Worm (Caenorhabditis elegans) whole organism, L1 larva: Measurements from ENCODE around the gene tbg-1.

ENCODE experiments used
- C04F5.9 ChIP-seq: sonication (generic microtip); optimal IDR thresholded peaks from 2 replicates; lab custom pipeline; 2016; ENCODE audit warnings: missing genetic modification characterization, missing compliant biosample characterization
- F16B12.6 ChIP-seq: fragments of 150-350 bp; optimal IDR thresholded peaks from 2 replicates; lab custom pipeline; 2014; ENCODE audit warnings: missing biosample characterization, missing genetic modification characterization
- alr-1 ChIP-seq: fragments of 200-800 bp; sonication (Bioruptor generic); optimal IDR thresholded peaks from 2 replicates; lab custom pipeline; 2018; ENCODE audit warnings: borderline replicate concordance, mild to moderate bottlenecking, missing genetic modification characterization, missing compliant biosample characterization
- aly-2 ChIP-seq: fragments of 150-350 bp; optimal IDR thresholded peaks from 2 replicates; lab custom pipeline; 2014; ENCODE audit warnings: missing biosample characterization, missing genetic modification characterization
- ama-1 ChIP-seq: fragments of 150-350 bp; optimal IDR thresholded peaks from 2 replicates; lab custom pipeline; 2014
- blmp-1 ChIP-seq: fragments of 150-350 bp; optimal IDR thresholded peaks from 2 replicates; lab custom pipeline; 2014; ENCODE audit warnings: missing biosample characterization, missing genetic modification characterization
- ceh-63 ChIP-seq: fragments of 200-800 bp; sonication (Bioruptor generic); optimal IDR thresholded peaks from 2 replicates; lab custom pipeline; 2018; ENCODE audit warnings: mild to moderate bottlenecking, missing genetic modification characterization, missing compliant biosample characterization
- ceh-8 ChIP-seq: fragments of 200-800 bp; sonication (Bioruptor generic); optimal IDR thresholded peaks from 2 replicates; lab custom pipeline; 2018; ENCODE audit warnings: mild to moderate bottlenecking, missing genetic modification characterization, moderate library complexity, missing compliant biosample characterization
- ceh-88 ChIP-seq: fragments of 200-800 bp; sonication (Bioruptor generic); IDR thresholded peaks from 2 replicates; pipeline ENCODE4 v1.3.6; 2022; ENCODE audit warnings: missing genetic modification characterization, missing compliant biosample characterization
- ces-1 ChIP-seq: fragments of 150-350 bp; optimal IDR thresholded peaks from 2 replicates; lab custom pipeline; 2014; ENCODE audit warnings: missing biosample characterization, missing genetic modification reagents, missing genetic modification characterization
- dsc-1 ChIP-seq: sonication (generic microtip); optimal IDR thresholded peaks from 2 replicates; lab custom pipeline; 2016; ENCODE audit warnings: mild to moderate bottlenecking, missing genetic modification characterization, missing compliant biosample characterization
- efl-1 ChIP-seq, 4 experiments: fragments of 150-350 bp; optimal IDR thresholded peaks in 3 of 4; peaks in 1 of 4; 1 replicate in 1 of 4; 2 replicates in 3 of 4; lab custom pipeline; 2014; ENCODE audit warnings: missing biosample characterization in 2 of 4, missing genetic modification characterization in 2 of 4, missing genetic modification reagents in 2 of 4
- elt-2 ChIP-seq: sonication (generic microtip); optimal IDR thresholded peaks from 2 replicates; lab custom pipeline; 2016; ENCODE audit warnings: missing genetic modification characterization, mild to moderate bottlenecking, inconsistent platforms, missing compliant biosample characterization, missing genetic modification reagents
- elt-3 ChIP-seq, 6 experiments: fragments of 150-350 bp in 1 of 6; sonication (generic microtip); optimal IDR thresholded peaks; 2 replicates each; lab custom pipeline; 2017 to 2018; ENCODE audit warnings: missing biosample characterization in 6 of 6, missing genetic modification characterization in 6 of 6, inconsistent platforms in 1 of 6
- ets-5 ChIP-seq: fragments of 200-800 bp; sonication (Bioruptor generic); IDR thresholded peaks from 2 replicates; pipeline ENCODE4 v1.3.6; 2022; ENCODE audit warnings: missing genetic modification characterization, missing compliant biosample characterization
- fkh-10 ChIP-seq: sonication (generic microtip); optimal IDR thresholded peaks from 2 replicates; lab custom pipeline; 2017; ENCODE audit warnings: missing biosample characterization, missing genetic modification reagents, missing genetic modification characterization
- fkh-4 ChIP-seq: sonication (generic microtip); optimal IDR thresholded peaks from 2 replicates; lab custom pipeline; 2016; ENCODE audit warnings: missing compliant biosample characterization, missing genetic modification characterization, borderline replicate concordance
- fkh-8 ChIP-seq: sonication (generic microtip); optimal IDR thresholded peaks from 2 replicates; lab custom pipeline; 2016; ENCODE audit warnings: mild to moderate bottlenecking, missing genetic modification characterization, missing compliant biosample characterization
- isw-1 ChIP-seq: fragments of 200-800 bp; sonication (Bioruptor generic); IDR thresholded peaks from 2 replicates; pipeline ENCODE4 v1.3.6; 2022; ENCODE audit warnings: missing genetic modification characterization, missing compliant biosample characterization
- lin-13 ChIP-seq: fragments of 150-350 bp; optimal IDR thresholded peaks from 2 replicates; lab custom pipeline; 2014; ENCODE audit warnings: missing biosample characterization, missing genetic modification reagents, missing genetic modification characterization
- lin-14 ChIP-seq: fragments of 200-800 bp; sonication (Bioruptor generic); optimal IDR thresholded peaks from 2 replicates; lab custom pipeline; 2018; ENCODE audit warnings: mild to moderate bottlenecking, missing genetic modification characterization, moderate library complexity, missing compliant biosample characterization
- lin-39 ChIP-seq: fragments of 150-350 bp; optimal IDR thresholded peaks from 2 replicates; lab custom pipeline; 2014; ENCODE audit warnings: missing biosample characterization, missing genetic modification reagents, missing genetic modification characterization
- lir-3 ChIP-seq: sonication (generic microtip); optimal IDR thresholded peaks from 2 replicates; lab custom pipeline; 2016; ENCODE audit warnings: mild to moderate bottlenecking, missing genetic modification characterization, moderate library complexity, missing compliant biosample characterization; ENCODE audit not compliant: poor library complexity
- lsy-2 ChIP-seq, 2 experiments: fragments of 150-350 bp; optimal IDR thresholded peaks; 2 replicates each; lab custom pipeline; 2014; ENCODE audit warnings: missing biosample characterization in 2 of 2, missing genetic modification characterization in 2 of 2
- nhr-19 ChIP-seq: fragments of 200-800 bp; sonication (Bioruptor generic); conservative IDR thresholded peaks from 2 replicates; pipeline ENCODE4 v1.3.6; 2022; ENCODE audit warnings: missing genetic modification characterization, missing compliant biosample characterization
- nhr-20 ChIP-seq: sonication (generic microtip); optimal IDR thresholded peaks from 2 replicates; lab custom pipeline; 2016; ENCODE audit warnings: mild to moderate bottlenecking, missing genetic modification characterization, missing compliant biosample characterization
- nhr-28 ChIP-seq: fragments of 150-350 bp; optimal IDR thresholded peaks from 2 replicates; lab custom pipeline; 2014; ENCODE audit warnings: missing biosample characterization, missing genetic modification characterization
- nhr-85 ChIP-seq: sonication (generic microtip); peaks from one replicate; lab custom pipeline; 2016; ENCODE audit warnings: missing genetic modification characterization, inconsistent platforms, missing compliant biosample characterization
- pag-3 ChIP-seq: sonication (generic microtip); optimal IDR thresholded peaks from 2 replicates; lab custom pipeline; 2017; ENCODE audit warnings: missing genetic modification characterization, mild to moderate bottlenecking, missing compliant biosample characterization, antibody characterized with exemption, borderline replicate concordance; ENCODE audit not compliant: insufficient read depth
- rnt-1 ChIP-seq: sonication (generic microtip); optimal IDR thresholded peaks from 2 replicates; lab custom pipeline; 2016; ENCODE audit warnings: mild to moderate bottlenecking, missing genetic modification characterization, moderate library complexity, missing compliant biosample characterization
- skn-1 ChIP-seq: fragments of 150-350 bp; optimal IDR thresholded peaks from 2 replicates; lab custom pipeline; 2014; ENCODE audit warnings: missing biosample characterization, missing genetic modification characterization
- tbx-2 ChIP-seq: sonication (generic microtip); optimal IDR thresholded peaks from 2 replicates; lab custom pipeline; 2016; ENCODE audit warnings: missing genetic modification characterization, missing compliant biosample characterization
- tlp-1 ChIP-seq: fragments of 150-350 bp; optimal IDR thresholded peaks from 2 replicates; lab custom pipeline; 2014; ENCODE audit warnings: missing biosample characterization, missing genetic modification characterization
- unc-30 ChIP-seq: sonication (generic microtip); optimal IDR thresholded peaks from 2 replicates; lab custom pipeline; 2017; ENCODE audit warnings: missing biosample characterization, missing genetic modification characterization
- zag-1 ChIP-seq: fragments of 150-350 bp; optimal IDR thresholded peaks from 2 replicates; lab custom pipeline; 2014; ENCODE audit warnings: missing biosample characterization, missing genetic modification characterization

The tbg-1 gene

ce11 chrIII:9614211-9614610, 14.7 kb downstream of the tbg-1 start, which contains the start of the genes pri-1 and F58A4.6 (continued):
- TF ChIP-seq efl-1 (optimal IDR thresholded peaks at IDR 0.05; lab: Kevin White, UChicago) (peak; percentile 88 to 90), efl-1 (GFP tag; optimal IDR thresholded peaks at IDR 0.05 in 1 of 2; lab: Kevin White, UChicago) (peak; percentile 90 to 99), elt-3 (tag; optimal IDR thresholded peaks at IDR 0.05; lab: Kevin White, UChicago) (peak in 1 of 6 experiments; percentile 28), nhr-19 (GFP tag; lab: Robert Waterston, UW) (no peak; the same call in 1 of the 2 replicates), fkh-10 (no peak)

ce11 chrIII:9612097-9612496, 16.9 kb downstream of the tbg-1 start, which contains the start of gene bbs-4:
Gene bbs-4, minus strand, starts transcription at chrIII:9612197.
- TF ChIP-seq fkh-8 (tag; lab: Kevin White, UChicago) = peak; percentile 54
- TF ChIP-seq nhr-28 = no peak

- no peak for TF ChIP-seq C04F5.9 (tag; lab: Kevin White, UChicago)
- TF ChIP-seq lin-39 (tag; lab: Kevin White, UChicago) = no peak
- no peak for TF ChIP-seq alr-1
- no peak for TF ChIP-seq blmp-1 (tag; lab: Kevin White, UChicago)
- no peak for TF ChIP-seq ets-5 (GFP tag; lab: Robert Waterston, UW)
- no peak for TF ChIP-seq nhr-28
- no peak for TF ChIP-seq nhr-85
- no peak for TF ChIP-seq tbx-2 (tag; lab: Kevin White, UChicago)
- no peak for TF ChIP-seq ceh-63
- TF ChIP-seq fkh-10 = no peak
- TF ChIP-seq elt-3 (tag; optimal IDR thresholded peaks at IDR 0.05; lab: Kevin White, UChicago) = no peak
- TF ChIP-seq lsy-2 (tag; optimal IDR thresholded peaks at IDR 0.05; lab: Kevin White, UChicago) = no peak
- no peak for TF ChIP-seq skn-1 (tag; lab: Kevin White, UChicago)
- TF ChIP-seq, all 84 proteins: peak for 0
Measured at ce11 chrIII:9608650-9609049, 20.3 kb downstream of the tbg-1 start, which contains the start of gene clec-161. Gene clec-161, minus strand, starts transcription at chrIII:9608750.

ce11 chrIII:9600645-9601044, 28.3 kb downstream of the tbg-1 start, which contains the start of gene F58A4.2:
Gene F58A4.2, minus strand, starts transcription at chrIII:9600745.
- TF ChIP-seq efl-1 (optimal IDR thresholded peaks at IDR 0.05; lab: Kevin White, UChicago) (peak in 1 of 2 experiments; percentile 79), efl-1 (GFP tag; optimal IDR thresholded peaks at IDR 0.05 in 1 of 2; lab: Kevin White, UChicago) (peak in 1 of 2 experiments; percentile 19), fkh-10 (no peak)

ce11 chrIII:9598168-9598567, 30.8 kb downstream of the tbg-1 start, which contains the start of gene F58A4.1:
Gene F58A4.1, plus strand, starts transcription at chrIII:9598468.
- TF ChIP-seq ama-1 (lab: Kevin White, UChicago) (no peak), tbx-2 (tag; lab: Kevin White, UChicago) (no peak), fkh-10 (no peak), lin-13 (GFP tag; lab: Kevin White, UChicago) (no peak), fkh-8 (tag; lab: Kevin White, UChicago) (no peak), tlp-1 (tag; lab: Kevin White, UChicago) (no peak), isw-1 (GFP tag; lab: Robert Waterston, UW) (no peak), zag-1 (tag; lab: Kevin White, UChicago) (no peak), ceh-88 (no peak), dsc-1 (tag; lab: Kevin White, UChicago) (no peak), elt-2 (tag; lab: Kevin White, UChicago) (no peak), unc-30 (tag; lab: Kevin White, UChicago) (no peak), lir-3 (tag; lab: Kevin White, UChicago) (no peak), fkh-4 (tag; lab: Kevin White, UChicago) (no peak)

ce11 chrIII:9597044-9597443, 31.9 kb downstream of the tbg-1 start, which contains the start of gene C48B4.12:
Gene C48B4.12, plus strand, starts transcription at chrIII:9597344.
- no peak for TF ChIP-seq nhr-20 (tag; lab: Kevin White, UChicago)
- no peak for TF ChIP-seq lin-14 (GFP tag; lab: Kevin White, UChicago)
- no peak for TF ChIP-seq pag-3 (tag; lab: Kevin White, UChicago)
- no peak for TF ChIP-seq F16B12.6
- no peak for TF ChIP-seq ces-1 (GFP tag; lab: Kevin White, UChicago)
- no peak for TF ChIP-seq lir-3 (tag; lab: Kevin White, UChicago)
- no peak for TF ChIP-seq efl-1 (optimal IDR thresholded peaks at IDR 0.05; lab: Kevin White, UChicago)
- TF ChIP-seq efl-1 (GFP tag; optimal IDR thresholded peaks at IDR 0.05 in 1 of 2; lab: Kevin White, UChicago) = no peak
- no peak for TF ChIP-seq rnt-1 (tag; lab: Kevin White, UChicago)
- no peak for TF ChIP-seq aly-2 (tag; lab: Kevin White, UChicago)
- TF ChIP-seq ceh-8 = no peak
- TF ChIP-seq elt-3 (tag; optimal IDR thresholded peaks at IDR 0.05; lab: Kevin White, UChicago) = no peak
